Worm (Caenorhabditis elegans) whole organism, young adult: ENCODE data around the gene C07B5.8.

ENCODE experiments used
- F33H1.4 ChIP-seq: fragments of 200-800 bp; sonication (Bioruptor generic); IDR thresholded peaks from 2 replicates; pipeline ENCODE4 v1.3.6; 2022; ENCODE audit warnings: missing genetic modification reagents, missing genetic modification characterization, missing compliant biosample characterization
- F37B4.10 ChIP-seq: fragments of 200-800 bp; sonication (Bioruptor generic); IDR thresholded peaks from 2 replicates; pipeline ENCODE4 v1.3.6; 2022; ENCODE audit warnings: missing genetic modification characterization, missing compliant biosample characterization
- F57C9.4 ChIP-seq: sonication (generic microtip); optimal IDR thresholded peaks from 2 replicates; lab custom pipeline; 2017; ENCODE audit warnings: mild to moderate bottlenecking, missing genetic modification characterization, missing compliant biosample characterization
- K11D2.4 ChIP-seq: fragments of 200-800 bp; sonication (Bioruptor generic); IDR thresholded peaks from 2 replicates; pipeline ENCODE4 v1.3.6; 2022; ENCODE audit warnings: missing genetic modification reagents, missing genetic modification characterization, missing compliant biosample characterization
- T07F8.4 ChIP-seq: sonication (generic microtip); optimal IDR thresholded peaks from 2 replicates; lab custom pipeline; 2016; ENCODE audit warnings: mild to moderate bottlenecking, missing genetic modification characterization, moderate library complexity, missing compliant biosample characterization
- Y79H2A.3 ChIP-seq: fragments of 200-800 bp; sonication (Bioruptor generic); conservative IDR thresholded peaks from 2 replicates; pipeline ENCODE4 v1.3.6; 2022; ENCODE audit warnings: missing genetic modification reagents, missing genetic modification characterization, missing compliant biosample characterization
- Y95B8A.8 ChIP-seq: fragments of 200-800 bp; sonication (Bioruptor generic); IDR thresholded peaks from 2 replicates; pipeline ENCODE4 v1.3.6; 2022; ENCODE audit warnings: missing genetic modification reagents, missing genetic modification characterization, missing compliant biosample characterization
- ama-1 ChIP-seq, 3 experiments: fragments of 150-350 bp in 1 of 3; sonication (generic microtip) in 2 of 3; optimal IDR thresholded peaks; 2 replicates each; lab custom pipeline; 2014 to 2018; ENCODE audit warnings: missing biosample characterization in 2 of 3, missing genetic modification characterization in 2 of 3, missing genetic modification reagents in 2 of 3
- aptf-2 ChIP-seq: fragments of 200-800 bp; sonication (Bioruptor generic); conservative IDR thresholded peaks from 2 replicates; pipeline ENCODE4 v1.3.6; 2022; ENCODE audit warnings: missing genetic modification reagents, missing genetic modification characterization, missing compliant biosample characterization
- atf-7 ChIP-seq: sonication (generic microtip); optimal IDR thresholded peaks from 2 replicates; lab custom pipeline; 2017; ENCODE audit warnings: mild to moderate bottlenecking, missing genetic modification characterization, missing compliant biosample characterization
- attf-5 ChIP-seq: fragments of 200-800 bp; sonication (Bioruptor generic); optimal IDR thresholded peaks from 2 replicates; lab custom pipeline; 2018; ENCODE audit warnings: mild to moderate bottlenecking, missing genetic modification characterization, missing compliant biosample characterization
- cebp-1 ChIP-seq, 2 experiments: fragments of 200-800 bp in 1 of 2; sonication (Bioruptor generic) in 1 of 2; sonication (generic microtip) in 1 of 2; IDR thresholded peaks in 1 of 2; optimal IDR thresholded peaks in 1 of 2; 2 replicates each; pipeline versions ENCODE4 v1.3.6 to Lab custom; 2017 to 2022; ENCODE audit warnings: missing compliant biosample characterization in 2 of 2, missing genetic modification characterization in 2 of 2, mild to moderate bottlenecking in 1 of 2, missing genetic modification reagents in 1 of 2, moderate library complexity in 1 of 2
- ceh-27 ChIP-seq: fragments of 200-800 bp; sonication (Bioruptor generic); optimal IDR thresholded peaks from 2 replicates; lab custom pipeline; 2018; ENCODE audit warnings: mild to moderate bottlenecking, missing genetic modification characterization, moderate library complexity, missing compliant biosample characterization
- ceh-40 ChIP-seq: fragments of 200-800 bp; sonication (Bioruptor generic); IDR thresholded peaks from 2 replicates; pipeline ENCODE4 v1.3.6; 2022; ENCODE audit warnings: missing genetic modification characterization, missing compliant biosample characterization
- chd-7 ChIP-seq: sonication (generic microtip); optimal IDR thresholded peaks from 2 replicates; lab custom pipeline; 2016; ENCODE audit warnings: mild to moderate bottlenecking, missing genetic modification characterization, moderate library complexity, missing compliant biosample characterization
- die-1 ChIP-seq: sonication (generic microtip); optimal IDR thresholded peaks from 2 replicates; lab custom pipeline; 2016; ENCODE audit warnings: missing genotype, mild to moderate bottlenecking, missing genetic modification characterization, missing compliant biosample characterization
- efl-1 ChIP-seq: fragments of 150-350 bp; optimal IDR thresholded peaks from 2 replicates; lab custom pipeline; 2014; ENCODE audit warnings: missing biosample characterization, missing genetic modification reagents, missing genetic modification characterization
- ekl-4 ChIP-seq: fragments of 200-800 bp; sonication (Bioruptor generic); IDR thresholded peaks from 2 replicates; pipeline ENCODE4 v1.3.6; 2022; ENCODE audit warnings: missing genetic modification reagents, missing genetic modification characterization, missing compliant biosample characterization
- gei-17 ChIP-seq: fragments of 200-800 bp; sonication (Bioruptor generic); optimal IDR thresholded peaks from 2 replicates; lab custom pipeline; 2018; ENCODE audit warnings: mild to moderate bottlenecking, missing genetic modification characterization, missing compliant biosample characterization
- him-1 ChIP-seq: sonication (generic microtip); optimal IDR thresholded peaks from 2 replicates; lab custom pipeline; 2016; ENCODE audit warnings: missing genotype, missing genetic modification reagents, missing genetic modification characterization, missing compliant biosample characterization
- hrde-1 ChIP-seq: sonication (generic microtip); optimal IDR thresholded peaks from 2 replicates; lab custom pipeline; 2016; ENCODE audit warnings: missing genetic modification characterization, mild to moderate bottlenecking, missing compliant biosample characterization, moderate library complexity, missing genotype, missing genetic modification reagents, borderline replicate concordance
- hsf-1 ChIP-seq: fragments of 200-800 bp; sonication (Bioruptor generic); IDR thresholded peaks from 2 replicates; pipeline ENCODE4 v1.3.6; 2022; ENCODE audit warnings: missing genetic modification reagents, missing genetic modification characterization, missing compliant biosample characterization
- lag-1 ChIP-seq: fragments of 200-800 bp; sonication (Bioruptor generic); IDR thresholded peaks from 2 replicates; pipeline ENCODE4 v1.3.6; 2022; ENCODE audit warnings: missing genetic modification reagents, missing genetic modification characterization, missing compliant biosample characterization
- let-526 ChIP-seq: fragments of 200-800 bp; sonication (Bioruptor generic); IDR thresholded peaks from 2 replicates; pipeline ENCODE4 v1.3.6; 2022; ENCODE audit warnings: missing genetic modification reagents, missing genetic modification characterization, missing compliant biosample characterization
- lin-40 ChIP-seq: sonication (generic microtip); optimal IDR thresholded peaks from 2 replicates; lab custom pipeline; 2016; ENCODE audit warnings: missing genetic modification characterization, mild to moderate bottlenecking, missing compliant biosample characterization, missing genotype, missing genetic modification reagents
- lin-54 ChIP-seq: fragments of 200-800 bp; sonication (Bioruptor generic); optimal IDR thresholded peaks from 2 replicates; lab custom pipeline; 2018; ENCODE audit warnings: mild to moderate bottlenecking, missing genetic modification characterization, missing compliant biosample characterization
- lsl-1 ChIP-seq: fragments of 200-800 bp; sonication (Bioruptor generic); optimal IDR thresholded peaks from 2 replicates; lab custom pipeline; 2018; ENCODE audit warnings: mild to moderate bottlenecking, missing genetic modification characterization, moderate library complexity, missing compliant biosample characterization
- madf-6 ChIP-seq: fragments of 200-800 bp; sonication (Bioruptor generic); IDR thresholded peaks from 2 replicates; pipeline ENCODE4 v1.3.6; 2022; ENCODE audit warnings: missing genetic modification reagents, missing genetic modification characterization, missing compliant biosample characterization
- madf-8 ChIP-seq: fragments of 200-800 bp; sonication (Bioruptor generic); conservative IDR thresholded peaks from 2 replicates; pipeline ENCODE4 v1.3.6; 2022; ENCODE audit warnings: missing genetic modification reagents, missing genetic modification characterization, missing compliant biosample characterization
- mcd-1 ChIP-seq: fragments of 200-800 bp; sonication (Bioruptor generic); IDR thresholded peaks from 2 replicates; pipeline ENCODE4 v1.3.6; 2022; ENCODE audit warnings: missing genetic modification reagents, missing genetic modification characterization, missing compliant biosample characterization
- nhr-120 ChIP-seq: fragments of 200-800 bp; sonication (Bioruptor generic); IDR thresholded peaks from 2 replicates; pipeline ENCODE4 v1.3.6; 2022; ENCODE audit warnings: missing genetic modification characterization, missing compliant biosample characterization
- nhr-27 ChIP-seq: fragments of 200-800 bp; sonication (Bioruptor generic); optimal IDR thresholded peaks from 2 replicates; lab custom pipeline; 2018; ENCODE audit warnings: mild to moderate bottlenecking, missing genetic modification characterization, moderate library complexity, missing compliant biosample characterization
- nhr-80 ChIP-seq: sonication (generic microtip); optimal IDR thresholded peaks from 2 replicates; lab custom pipeline; 2016; ENCODE audit warnings: missing genetic modification characterization, missing compliant biosample characterization
- pbrm-1 ChIP-seq: fragments of 200-800 bp; sonication (Bioruptor generic); IDR thresholded peaks from 2 replicates; pipeline ENCODE4 v1.3.6; 2022; ENCODE audit warnings: missing genetic modification reagents, missing genetic modification characterization, missing compliant biosample characterization
- sdz-38 ChIP-seq: sonication (generic microtip); optimal IDR thresholded peaks from 2 replicates; lab custom pipeline; 2016; ENCODE audit warnings: missing genotype, missing genetic modification characterization, missing compliant biosample characterization
- snpc-1.1 ChIP-seq: sonication (generic microtip); optimal IDR thresholded peaks from 2 replicates; lab custom pipeline; 2017; ENCODE audit warnings: missing genetic modification characterization, mild to moderate bottlenecking, missing compliant biosample characterization, antibody characterized with exemption, moderate library complexity, missing genotype, missing genetic modification reagents; ENCODE audit not compliant: insufficient read depth
- snpc-1.3 ChIP-seq: sonication (generic microtip); optimal IDR thresholded peaks from 2 replicates; lab custom pipeline; 2017; ENCODE audit warnings: missing genetic modification characterization, mild to moderate bottlenecking, missing compliant biosample characterization, antibody characterized with exemption, moderate library complexity, missing genotype, missing genetic modification reagents; ENCODE audit not compliant: insufficient read depth
- sptf-2 ChIP-seq: fragments of 200-800 bp; sonication (Bioruptor generic); optimal IDR thresholded peaks from 2 replicates; lab custom pipeline; 2018; ENCODE audit warnings: mild to moderate bottlenecking, missing genetic modification characterization, missing compliant biosample characterization
- ztf-22 ChIP-seq: fragments of 200-800 bp; sonication (Bioruptor generic); optimal IDR thresholded peaks from 2 replicates; lab custom pipeline; 2018; ENCODE audit warnings: mild to moderate bottlenecking, missing genetic modification characterization, moderate library complexity, missing compliant biosample characterization
- ztf-26 ChIP-seq: sonication (generic microtip); optimal IDR thresholded peaks from 2 replicates; lab custom pipeline; 2017; ENCODE audit warnings: missing genetic modification characterization, missing compliant biosample characterization

C07B5.8 gene

DNA sequence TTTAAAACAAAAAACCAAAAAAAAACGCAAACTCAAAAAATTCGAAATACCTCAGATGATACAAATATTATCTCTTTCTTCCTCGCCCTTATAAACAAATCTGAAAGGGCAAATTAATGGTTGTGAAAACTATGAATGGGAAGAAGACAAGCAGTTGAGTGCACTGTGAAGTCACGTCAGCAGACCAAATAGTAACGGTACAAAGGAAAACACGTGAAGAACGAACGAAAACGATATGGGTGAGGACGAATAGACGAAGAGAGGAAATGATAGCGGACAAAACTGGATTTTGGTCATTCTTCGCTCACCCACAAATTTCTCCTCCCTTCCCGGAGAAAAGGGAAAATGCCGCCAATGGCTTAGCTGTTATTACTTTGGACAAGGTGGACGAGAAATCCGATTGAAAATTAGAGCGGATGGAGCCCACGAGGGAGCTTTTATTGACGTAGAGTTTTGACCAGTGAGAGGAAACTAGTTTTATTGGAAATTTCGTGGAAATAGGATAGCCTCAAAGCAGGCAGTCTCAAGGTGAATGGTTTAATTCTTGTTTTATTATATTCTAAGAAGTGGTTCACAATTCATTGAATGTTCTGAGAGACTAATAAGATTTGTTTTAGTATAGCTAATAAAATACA is 1.1 kb upstream of the C07B5.8 start:
- TF ChIP-seq madf-6 (no peak), K11D2.4 (GFP tag; lab: Robert Waterston, UW) (no peak), ztf-22 (GFP tag; lab: Kevin White, UChicago) (no peak), ztf-26 (tag; lab: Kevin White, UChicago) (no peak), cebp-1 (GFP tag; IDR thresholded peaks at IDR 0.05; lab: Robert Waterston, UW) (no peak), cebp-1 (tag; optimal IDR thresholded peaks at IDR 0.05; lab: Kevin White, UChicago) (no peak), snpc-1.1 (tag; lab: Kevin White, UChicago) (no peak), sdz-38 (no peak), nhr-120 (no peak), let-526 (GFP tag; lab: Robert Waterston, UW) (no peak), ceh-27 (no peak), snpc-1.3 (tag; lab: Kevin White, UChicago) (no peak), mcd-1 (GFP tag; lab: Robert Waterston, UW) (no peak), F33H1.4 (no peak), hsf-1 (GFP tag; lab: Robert Waterston, UW) (no peak), nhr-27 (tag; lab: Kevin White, UChicago) (no peak), die-1 (tag; lab: Kevin White, UChicago) (no peak), nhr-80 (tag; lab: Kevin White, UChicago) (no peak), pbrm-1 (GFP tag; lab: Robert Waterston, UW) (no peak), gei-17 (GFP tag; lab: Kevin White, UChicago) (no peak)

- TF ChIP-seq ekl-4 (GFP tag; lab: Robert Waterston, UW) (no peak), lin-40 (tag; lab: Kevin White, UChicago) (peak; percentile 22), Y79H2A.3 (no peak), attf-5 (GFP tag; lab: Kevin White, UChicago) (no peak)
These were observed 557 bp downstream of the C07B5.8 start for ce11 chrX:9536008-9536407.

DNA sequence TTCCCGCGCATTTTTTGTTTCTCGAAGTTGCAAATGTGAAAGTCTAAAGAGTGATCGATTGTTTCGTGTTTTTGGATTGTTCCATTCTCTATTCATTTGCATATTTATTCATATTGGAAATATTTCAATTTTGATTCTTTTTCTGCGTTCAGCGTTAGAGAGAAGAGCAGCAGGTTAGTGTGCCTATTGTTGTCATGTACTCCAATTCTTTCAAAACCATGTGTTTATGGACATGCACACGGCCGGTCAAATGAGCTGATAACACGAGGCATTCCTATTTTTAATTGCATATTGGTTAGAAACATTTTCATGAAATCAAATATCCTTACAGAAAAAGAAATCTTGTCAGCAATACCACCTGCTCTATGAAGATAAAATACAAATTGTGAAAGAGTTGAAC is 4.9 kb downstream of the C07B5.8 start:
- TF ChIP-seq ceh-40 (no peak), lsl-1 (no peak), nhr-80 (tag; lab: Kevin White, UChicago) (peak; percentile 21)

- TF ChIP-seq madf-8 (GFP tag; lab: Robert Waterston, UW) = no peak
- TF ChIP-seq hrde-1 (tag; lab: Kevin White, UChicago) = no peak
- no peak for TF ChIP-seq pbrm-1 (GFP tag; lab: Robert Waterston, UW)
- TF ChIP-seq Y95B8A.8 (GFP tag; lab: Robert Waterston, UW) = no peak
- TF ChIP-seq T07F8.4 (tag; lab: Kevin White, UChicago) = no peak
- TF ChIP-seq snpc-1.1 (tag; lab: Kevin White, UChicago) = no peak
- TF ChIP-seq lag-1 (GFP tag; lab: Robert Waterston, UW) = no peak
- no peak for TF ChIP-seq F57C9.4 (tag; lab: Kevin White, UChicago)
- TF ChIP-seq atf-7 (tag; lab: Kevin White, UChicago) = no peak
- TF ChIP-seq aptf-2 (GFP tag; lab: Robert Waterston, UW) = no peak
- TF ChIP-seq lin-54 (GFP tag; lab: Kevin White, UChicago) = no peak
- no peak for TF ChIP-seq F37B4.10 (GFP tag; lab: Robert Waterston, UW)
- TF ChIP-seq ama-1 (optimal IDR thresholded peaks at IDR 0.05; lab: Kevin White, UChicago) = no peak
- no peak for TF ChIP-seq ama-1 (GFP tag; optimal IDR thresholded peaks at IDR 0.05; lab: Kevin White, UChicago)
- no peak for TF ChIP-seq chd-7 (tag; lab: Kevin White, UChicago)
- TF ChIP-seq sptf-2 (GFP tag; lab: Kevin White, UChicago) = no peak
- no peak for TF ChIP-seq efl-1
- no peak for TF ChIP-seq madf-6
- TF ChIP-seq sdz-38 = no peak
- TF ChIP-seq him-1 (tag; lab: Kevin White, UChicago) = no peak
These were observed 7.2 kb downstream of the C07B5.8 start, which contains the start of gene C07B5.4 for ce11 chrX:9529360-9529759. Gene C07B5.4, plus strand, starts transcription at chrX:9529660.
